Worm (Caenorhabditis elegans) whole organism, mixed stage, embryonic: Measurements from ENCODE around the gene Y51A2A.12.
"Not testable (repeated sequence)": the region's sequence is repeated elsewhere in the genome, so short reads cannot be mapped to it uniquely, and the experiment has no call there.

Experiments
- M03D4.4 ChIP-seq: sonication (generic microtip); optimal IDR thresholded peaks from 2 replicates; lab custom pipeline; 2017; ENCODE audit warnings: mild to moderate bottlenecking, missing genetic modification characterization, missing compliant biosample characterization
- bed-3 ChIP-seq: fragments of 200-800 bp; sonication (Bioruptor generic); optimal IDR thresholded peaks from 3 replicates; lab custom pipeline; 2018; ENCODE audit warnings: mild to moderate bottlenecking, missing genetic modification characterization, moderate library complexity, missing compliant biosample characterization
- blmp-1 ChIP-seq: fragments of 150-350 bp; optimal IDR thresholded peaks from 2 replicates; lab custom pipeline; 2014; ENCODE audit warnings: missing biosample characterization, missing genetic modification characterization
- ceh-39 ChIP-seq: fragments of 150-350 bp; optimal IDR thresholded peaks from 2 replicates; lab custom pipeline; 2014; ENCODE audit warnings: missing biosample characterization, missing genetic modification characterization
- ceh-43 ChIP-seq: fragments of 200-800 bp; sonication (Bioruptor generic); optimal IDR thresholded peaks from 2 replicates; lab custom pipeline; 2018; ENCODE audit warnings: mild to moderate bottlenecking, missing genetic modification characterization, moderate library complexity, missing compliant biosample characterization
- ceh-83 ChIP-seq: fragments of 200-800 bp; sonication (Bioruptor generic); optimal IDR thresholded peaks from 2 replicates; lab custom pipeline; 2018; ENCODE audit warnings: mild to moderate bottlenecking, missing genetic modification characterization, missing compliant biosample characterization
- cnd-1 ChIP-seq: fragments of 200-800 bp; sonication (Bioruptor generic); optimal IDR thresholded peaks from 2 replicates; lab custom pipeline; 2018; ENCODE audit warnings: mild to moderate bottlenecking, missing genetic modification characterization, missing compliant biosample characterization
- drap-1 ChIP-seq: fragments of 200-800 bp; sonication (Bioruptor generic); optimal IDR thresholded peaks from 3 replicates; lab custom pipeline; 2018; ENCODE audit warnings: mild to moderate bottlenecking, missing genetic modification characterization, missing compliant biosample characterization
- elt-1 ChIP-seq: sonication (generic microtip); optimal IDR thresholded peaks from 2 replicates; lab custom pipeline; 2017; ENCODE audit warnings: missing genetic modification characterization, mild to moderate bottlenecking, missing compliant biosample characterization, antibody characterized with exemption, moderate library complexity, borderline replicate concordance; ENCODE audit not compliant: insufficient read depth
- elt-3 ChIP-seq: fragments of 150-350 bp; optimal IDR thresholded peaks from 2 replicates; lab custom pipeline; 2014; ENCODE audit warnings: missing biosample characterization, missing genetic modification characterization
- flh-1 ChIP-seq: fragments of 200-800 bp; sonication (Bioruptor generic); optimal IDR thresholded peaks from 2 replicates; lab custom pipeline; 2018; ENCODE audit warnings: mild to moderate bottlenecking, missing genetic modification characterization, moderate library complexity, missing compliant biosample characterization
- ham-2 ChIP-seq: fragments of 200-800 bp; sonication (Bioruptor generic); optimal IDR thresholded peaks from 2 replicates; lab custom pipeline; 2018; ENCODE audit warnings: mild to moderate bottlenecking, missing genetic modification characterization, missing compliant biosample characterization
- lin-13 ChIP-seq: fragments of 150-350 bp; optimal IDR thresholded peaks from 2 replicates; lab custom pipeline; 2014; ENCODE audit warnings: missing biosample characterization, missing genetic modification characterization
- lin-32 ChIP-seq: fragments of 200-800 bp; sonication (Bioruptor generic); optimal IDR thresholded peaks from 2 replicates; lab custom pipeline; 2018; ENCODE audit warnings: mild to moderate bottlenecking, missing genetic modification characterization, missing compliant biosample characterization
- lsy-2 ChIP-seq: fragments of 150-350 bp; optimal IDR thresholded peaks from 2 replicates; lab custom pipeline; 2014; ENCODE audit warnings: missing biosample characterization, missing genetic modification characterization
- mab-5 ChIP-seq: fragments of 150-350 bp; optimal IDR thresholded peaks from 2 replicates; lab custom pipeline; 2014; ENCODE audit warnings: missing biosample characterization, missing genetic modification characterization
- mep-1 ChIP-seq: fragments of 150-350 bp; optimal IDR thresholded peaks from 2 replicates; lab custom pipeline; 2017; ENCODE audit warnings: missing biosample characterization, missing genetic modification reagents, missing genetic modification characterization, inconsistent platforms
- mls-2 ChIP-seq: sonication (generic microtip); optimal IDR thresholded peaks from 2 replicates; lab custom pipeline; 2016; ENCODE audit warnings: mild to moderate bottlenecking, missing genetic modification characterization, moderate library complexity, missing compliant biosample characterization
- nhr-12 ChIP-seq: fragments of 150-350 bp; optimal IDR thresholded peaks from 2 replicates; lab custom pipeline; 2014; ENCODE audit warnings: missing biosample characterization, missing genetic modification characterization
- nhr-2 ChIP-seq: fragments of 150-350 bp; optimal IDR thresholded peaks from 2 replicates; lab custom pipeline; 2014; ENCODE audit warnings: missing biosample characterization, missing genetic modification characterization
- nhr-237 ChIP-seq: fragments of 150-350 bp; optimal IDR thresholded peaks from 2 replicates; lab custom pipeline; 2014; ENCODE audit warnings: missing biosample characterization, missing genetic modification characterization
- nhr-28 ChIP-seq: fragments of 150-350 bp; optimal IDR thresholded peaks from 2 replicates; lab custom pipeline; 2014; ENCODE audit warnings: missing biosample characterization, missing genetic modification characterization
- nhr-76 ChIP-seq: sonication (generic microtip); optimal IDR thresholded peaks from 2 replicates; lab custom pipeline; 2017; ENCODE audit warnings: missing biosample characterization, missing genetic modification characterization
- pha-4 ChIP-seq: fragments of 150-350 bp; optimal IDR thresholded peaks from 2 replicates; lab custom pipeline; 2018; ENCODE audit warnings: missing biosample characterization, missing genetic modification reagents, missing genetic modification characterization
- sem-2 ChIP-seq: fragments of 200-800 bp; sonication (Bioruptor generic); optimal IDR thresholded peaks from 2 replicates; lab custom pipeline; 2018; ENCODE audit warnings: mild to moderate bottlenecking, missing genetic modification characterization, missing compliant biosample characterization
- snpc-4 ChIP-seq: fragments of 150-350 bp; optimal IDR thresholded peaks from 2 replicates; lab custom pipeline; 2014; ENCODE audit warnings: missing biosample characterization, missing genetic modification characterization
- sptf-1 ChIP-seq: sonication (generic microtip); optimal IDR thresholded peaks from 2 replicates; lab custom pipeline; 2017; ENCODE audit warnings: mild to moderate bottlenecking, missing genetic modification characterization, moderate library complexity, missing compliant biosample characterization
- tbx-8 ChIP-seq: fragments of 200-800 bp; sonication (Bioruptor generic); optimal IDR thresholded peaks from 2 replicates; lab custom pipeline; 2018; ENCODE audit warnings: mild to moderate bottlenecking, missing genetic modification characterization, moderate library complexity, missing compliant biosample characterization
- unc-120 ChIP-seq: sonication (generic microtip); optimal IDR thresholded peaks from 2 replicates; lab custom pipeline; 2017; ENCODE audit warnings: missing genetic modification characterization, missing compliant biosample characterization; ENCODE audit not compliant: poor library complexity, severe bottlenecking
- unc-39 ChIP-seq: fragments of 150-350 bp; optimal IDR thresholded peaks from 2 replicates; lab custom pipeline; 2014; ENCODE audit warnings: missing biosample characterization, missing genetic modification characterization
- unc-62 ChIP-seq: fragments of 150-350 bp; optimal IDR thresholded peaks from 2 replicates; lab custom pipeline; 2014; ENCODE audit warnings: missing biosample characterization, missing genetic modification reagents, missing genetic modification characterization
- zip-8 ChIP-seq: fragments of 150-350 bp; optimal IDR thresholded peaks from 2 replicates; lab custom pipeline; 2014; ENCODE audit warnings: missing biosample characterization, missing genetic modification characterization
- ztf-11 ChIP-seq: fragments of 150-350 bp; optimal IDR thresholded peaks from 2 replicates; lab custom pipeline; 2014; ENCODE audit warnings: missing biosample characterization, missing genetic modification characterization

Gene Y51A2A.12

DNA sequence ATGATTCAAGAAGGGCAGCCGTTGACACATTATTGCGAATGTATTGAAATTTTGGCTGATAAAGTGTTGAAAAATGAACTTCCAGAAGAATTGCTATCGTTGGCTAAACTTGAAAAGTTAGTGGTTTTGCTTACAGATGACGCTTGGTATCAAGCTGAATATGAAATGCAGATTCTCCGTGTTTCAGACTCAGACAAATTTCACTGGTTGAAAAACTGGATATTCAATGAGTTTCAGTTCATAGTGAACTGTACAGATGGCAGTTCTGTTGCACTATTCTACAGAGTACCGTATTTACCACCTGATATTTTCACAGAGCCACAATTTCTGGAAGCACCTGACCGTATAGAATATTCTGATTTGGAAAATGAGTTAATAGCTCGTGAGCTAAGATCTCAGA, 6.9 kb downstream of the Y51A2A.12 start:
- TF ChIP-seq nhr-28 (tag; lab: Kevin White, UChicago): no peak
- TF ChIP-seq ztf-11 (tag; lab: Kevin White, UChicago): no peak
- no peak for TF ChIP-seq nhr-76 (tag; lab: Kevin White, UChicago)
- no peak for TF ChIP-seq lin-13 (tag; lab: Kevin White, UChicago)
- no peak for TF ChIP-seq mls-2 (tag; lab: Kevin White, UChicago)
- no peak for TF ChIP-seq ham-2 (GFP tag; lab: Kevin White, UChicago)
- TF ChIP-seq nhr-237: no peak
- no peak for TF ChIP-seq lin-32
- no peak for TF ChIP-seq mab-5 (tag; lab: Kevin White, UChicago)
- no peak for TF ChIP-seq unc-62
- TF ChIP-seq elt-1 (tag; lab: Kevin White, UChicago): no peak
- no peak for TF ChIP-seq elt-3 (tag; lab: Kevin White, UChicago)
- no peak for TF ChIP-seq M03D4.4 (tag; lab: Kevin White, UChicago)
- no peak for TF ChIP-seq tbx-8
- no peak for TF ChIP-seq nhr-2 (tag; lab: Kevin White, UChicago)
- no peak for TF ChIP-seq ceh-83
- TF ChIP-seq ceh-39 (tag; lab: Kevin White, UChicago): no peak
- no peak for TF ChIP-seq flh-1 (GFP tag; lab: Kevin White, UChicago)
- TF ChIP-seq sptf-1: no peak
- TF ChIP-seq unc-120: no peak

DNA sequence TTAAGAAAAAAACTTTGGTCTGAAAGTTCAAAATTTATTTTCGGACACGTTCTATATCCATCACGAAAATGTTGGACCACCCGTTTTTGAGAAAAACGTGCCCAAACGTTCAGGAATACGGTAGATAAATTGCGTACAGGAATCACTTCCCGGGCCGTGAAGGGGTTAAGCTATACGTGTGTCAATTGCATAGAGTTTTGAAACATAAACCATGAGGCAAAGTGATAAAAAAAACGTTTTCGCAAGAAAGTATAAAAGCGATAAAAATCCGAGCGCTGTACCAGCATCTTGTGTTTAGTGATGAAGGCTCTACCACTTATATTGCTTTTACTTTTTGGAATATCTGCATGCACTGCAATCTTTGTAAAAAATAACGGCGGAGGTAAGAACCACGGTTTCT, 10.0 kb downstream of the Y51A2A.12 start, which contains the start of gene Y51A2A.6:
Y51A2A.6 (plus strand) TSS at position 301 of the 400 bp plus-strand sequence.
- TF ChIP-seq unc-39, lin-13, ztf-11 (tag; lab: Kevin White, UChicago): not testable (repeated sequence)

DNA sequence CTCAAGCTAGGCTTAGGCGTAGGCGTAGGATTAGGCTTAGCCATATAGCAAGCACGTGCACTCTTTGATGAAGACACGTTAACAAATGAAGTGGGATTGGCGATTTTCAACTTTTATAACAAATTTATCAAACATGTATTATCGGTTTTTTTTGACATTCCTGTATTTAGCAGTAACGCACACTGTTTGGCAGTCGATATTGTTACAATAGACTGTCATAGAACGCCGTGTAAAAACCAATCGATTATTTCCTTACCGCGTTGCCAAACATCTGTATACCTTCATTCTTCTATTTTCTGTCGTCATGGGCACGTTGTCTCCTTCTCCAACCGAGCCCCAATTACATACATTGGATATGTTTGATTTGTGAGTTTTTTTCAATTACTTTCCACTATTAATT, 25.9 kb downstream of the Y51A2A.12 start, which contains the start of gene fbxb-119:
fbxb-119 (plus strand) TSS at position 301 of the 400 bp plus-strand sequence.
- TF ChIP-seq M03D4.4 (tag; lab: Kevin White, UChicago) (no peak), ceh-43 (GFP tag; lab: Kevin White, UChicago) (no peak), drap-1 (GFP tag; lab: Kevin White, UChicago) (no peak), nhr-237 (no peak), mep-1 (tag; lab: Kevin White, UChicago) (no peak), pha-4 (tag; lab: Kevin White, UChicago) (no peak), nhr-2 (tag; lab: Kevin White, UChicago) (no peak), bed-3 (GFP tag; lab: Kevin White, UChicago) (no peak), unc-39 (tag; lab: Kevin White, UChicago) (no peak), ceh-83 (no peak), cnd-1 (tag; lab: Kevin White, UChicago) (no peak), lsy-2 (tag; lab: Kevin White, UChicago) (no peak), ceh-39 (tag; lab: Kevin White, UChicago) (no peak), snpc-4 (no peak), nhr-12 (tag; lab: Kevin White, UChicago) (no peak), elt-3 (tag; lab: Kevin White, UChicago) (no peak), blmp-1 (tag; lab: Kevin White, UChicago) (no peak)

ce11 chrV:18323231-18323630, 30.8 kb downstream of the Y51A2A.12 start, which contains the start of gene B0462.5:
B0462.5 (minus strand) TSS chrV:18323331.
- no peak for TF ChIP-seq zip-8
- no peak for TF ChIP-seq pha-4 (tag; lab: Kevin White, UChicago)
- no peak for TF ChIP-seq mab-5 (tag; lab: Kevin White, UChicago)

DNA sequence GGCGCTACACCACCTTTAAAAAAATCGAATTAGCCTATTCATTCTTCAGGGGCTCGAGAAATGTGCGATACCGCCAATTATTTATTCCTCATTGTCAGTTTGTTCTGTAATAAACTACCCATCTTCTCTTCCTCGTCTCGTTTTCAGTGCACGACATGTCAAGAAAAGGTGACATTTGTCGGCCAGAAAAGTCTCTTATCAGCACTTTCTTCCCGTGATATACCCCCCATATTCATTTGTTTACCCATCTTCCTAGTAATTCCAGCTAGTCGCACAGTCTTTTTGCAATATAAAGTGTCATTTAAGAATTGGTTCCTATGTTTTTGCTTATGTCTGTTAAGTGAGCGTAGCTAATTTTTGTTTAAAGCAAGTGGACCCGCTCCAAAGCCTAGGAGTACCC, 32.1 kb downstream of the Y51A2A.12 start:
- no peak for TF ChIP-seq nhr-237
- TF ChIP-seq ham-2 (GFP tag; lab: Kevin White, UChicago): no peak
- no peak for TF ChIP-seq zip-8
- no peak for TF ChIP-seq mep-1 (tag; lab: Kevin White, UChicago)
- no peak for TF ChIP-seq ztf-11 (tag; lab: Kevin White, UChicago)
- TF ChIP-seq nhr-12 (tag; lab: Kevin White, UChicago): no peak
- no peak for TF ChIP-seq snpc-4
- no peak for TF ChIP-seq blmp-1 (tag; lab: Kevin White, UChicago)
- no peak for TF ChIP-seq sem-2 (GFP tag; lab: Kevin White, UChicago)
- no peak for TF ChIP-seq elt-1 (tag; lab: Kevin White, UChicago)
- TF ChIP-seq nhr-2 (tag; lab: Kevin White, UChicago): no peak
